Fruit fly (Drosophila melanogaster): ENCODE results near the gene MED17.

DNA sequence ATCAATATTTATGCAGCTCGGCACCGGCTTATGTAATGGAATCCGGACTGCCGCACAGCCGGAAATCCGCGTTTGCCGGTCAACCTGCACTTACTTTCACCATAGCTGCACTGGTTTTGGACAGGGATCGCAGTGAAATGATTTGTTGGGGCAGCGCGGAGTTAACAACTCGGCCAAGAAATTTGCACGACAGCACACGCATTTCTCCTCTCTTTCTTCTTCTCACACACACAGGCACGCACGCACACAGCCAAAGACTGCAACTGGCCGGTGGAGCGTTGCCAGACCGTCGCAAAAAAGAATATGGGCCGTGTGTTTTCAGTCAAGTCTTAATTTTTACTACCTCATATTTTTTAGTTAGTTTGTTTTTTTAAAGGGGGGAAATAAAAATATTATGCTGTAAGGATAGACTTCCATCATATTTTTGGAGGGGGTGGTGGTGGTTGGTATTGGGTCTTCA lies 22.6 kb upstream of the MED17 start:
- TF ChIP-seq CG7556 (GFP tag; optimal IDR thresholded peaks at IDR 0.05) (no peak), ranshi (GFP tag; IDR thresholded peaks at IDR 0.05) (no peak), CG31441 (GFP tag; IDR thresholded peaks at IDR 0.05) (no peak), fu2 (GFP tag; optimal IDR thresholded peaks at IDR 0.05) (no peak), CG17912 (GFP tag; optimal IDR thresholded peaks at IDR 0.05) (no peak)
